Worm (Caenorhabditis elegans) whole organism, young adult: ENCODE data around the gene F08F8.9.

ENCODE experiments used
- B0336.3 ChIP-seq: fragments of 200-800 bp; sonication (Bioruptor generic); IDR thresholded peaks from 2 replicates; pipeline ENCODE4 v1.3.6; 2022; ENCODE audit warnings: missing genetic modification characterization, missing compliant biosample characterization
- F23B12.7 ChIP-seq: sonication (generic microtip); optimal IDR thresholded peaks from 2 replicates; lab custom pipeline; 2017; ENCODE audit warnings: missing genetic modification characterization, mild to moderate bottlenecking, missing compliant biosample characterization, antibody characterized with exemption, moderate library complexity; ENCODE audit not compliant: insufficient read depth
- F33H1.4 ChIP-seq: fragments of 200-800 bp; sonication (Bioruptor generic); IDR thresholded peaks from 2 replicates; pipeline ENCODE4 v1.3.6; 2022; ENCODE audit warnings: missing genetic modification reagents, missing genetic modification characterization, missing compliant biosample characterization
- F37B4.10 ChIP-seq: fragments of 200-800 bp; sonication (Bioruptor generic); IDR thresholded peaks from 2 replicates; pipeline ENCODE4 v1.3.6; 2022; ENCODE audit warnings: missing genetic modification characterization, missing compliant biosample characterization
- F49E8.2 ChIP-seq: sonication (generic microtip); optimal IDR thresholded peaks from 3 replicates; lab custom pipeline; 2017; ENCODE audit warnings: missing genetic modification characterization, mild to moderate bottlenecking, missing compliant biosample characterization, antibody characterized with exemption, moderate library complexity; ENCODE audit not compliant: insufficient read depth
- K11D2.4 ChIP-seq: fragments of 200-800 bp; sonication (Bioruptor generic); IDR thresholded peaks from 2 replicates; pipeline ENCODE4 v1.3.6; 2022; ENCODE audit warnings: missing genetic modification reagents, missing genetic modification characterization, missing compliant biosample characterization
- T26A5.8 ChIP-seq: sonication (generic microtip); optimal IDR thresholded peaks from 2 replicates; lab custom pipeline; 2016; ENCODE audit warnings: missing genetic modification characterization, missing compliant biosample characterization
- Y53G8AR.9 ChIP-seq: fragments of 200-800 bp; sonication (Bioruptor generic); conservative IDR thresholded peaks from 2 replicates; pipeline ENCODE4 v1.3.6; 2022; ENCODE audit warnings: missing genetic modification reagents, missing genetic modification characterization, missing compliant biosample characterization
- Y67H2A.10 ChIP-seq: fragments of 200-800 bp; sonication (Bioruptor generic); conservative IDR thresholded peaks from 2 replicates; pipeline ENCODE4 v1.3.6; 2022; ENCODE audit warnings: missing genetic modification reagents, missing genetic modification characterization, missing compliant biosample characterization
- akir-1 ChIP-seq: fragments of 200-800 bp; sonication (Bioruptor generic); optimal IDR thresholded peaks from 2 replicates; lab custom pipeline; 2018; ENCODE audit warnings: mild to moderate bottlenecking, missing genetic modification characterization, moderate library complexity, missing compliant biosample characterization
- attf-3 ChIP-seq: fragments of 200-800 bp; sonication (Bioruptor generic); conservative IDR thresholded peaks from 2 replicates; pipeline ENCODE4 v1.3.6; 2022; ENCODE audit warnings: missing genetic modification reagents, missing genetic modification characterization, missing compliant biosample characterization
- bed-1 ChIP-seq: fragments of 200-800 bp; sonication (Bioruptor generic); IDR thresholded peaks from 2 replicates; pipeline ENCODE4 v1.3.6; 2022; ENCODE audit warnings: missing genetic modification reagents, missing genetic modification characterization, missing compliant biosample characterization
- bed-2 ChIP-seq: fragments of 200-800 bp; sonication (Bioruptor generic); IDR thresholded peaks from 2 replicates; pipeline ENCODE4 v1.3.6; 2022; ENCODE audit warnings: missing genetic modification reagents, missing genetic modification characterization, missing compliant biosample characterization
- cebp-2 ChIP-seq: fragments of 200-800 bp; sonication (Bioruptor generic); IDR thresholded peaks from 2 replicates; pipeline ENCODE4 v1.3.6; 2022; ENCODE audit warnings: missing genetic modification characterization, missing compliant biosample characterization
- ceh-58 ChIP-seq: fragments of 200-800 bp; sonication (Bioruptor generic); IDR thresholded peaks from 2 replicates; pipeline ENCODE4 v1.3.6; 2022; ENCODE audit warnings: missing genetic modification characterization, missing compliant biosample characterization
- ceh-79 ChIP-seq: sonication (generic microtip); optimal IDR thresholded peaks from 2 replicates; lab custom pipeline; 2017; ENCODE audit warnings: mild to moderate bottlenecking, missing genetic modification characterization, missing compliant biosample characterization
- chd-7 ChIP-seq: sonication (generic microtip); optimal IDR thresholded peaks from 2 replicates; lab custom pipeline; 2016; ENCODE audit warnings: mild to moderate bottlenecking, missing genetic modification characterization, moderate library complexity, missing compliant biosample characterization
- dpff-1 ChIP-seq: sonication (generic microtip); optimal IDR thresholded peaks from 2 replicates; lab custom pipeline; 2017; ENCODE audit warnings: mild to moderate bottlenecking, missing genetic modification characterization, missing compliant biosample characterization
- egl-44 ChIP-seq: fragments of 200-800 bp; sonication (Bioruptor generic); IDR thresholded peaks from 2 replicates; pipeline ENCODE4 v1.3.6; 2022; ENCODE audit warnings: missing genetic modification reagents, missing genetic modification characterization, missing compliant biosample characterization
- ekl-4 ChIP-seq: fragments of 200-800 bp; sonication (Bioruptor generic); IDR thresholded peaks from 2 replicates; pipeline ENCODE4 v1.3.6; 2022; ENCODE audit warnings: missing genetic modification reagents, missing genetic modification characterization, missing compliant biosample characterization
- fkh-3 ChIP-seq: sonication (generic microtip); optimal IDR thresholded peaks from 2 replicates; lab custom pipeline; 2016; ENCODE audit warnings: mild to moderate bottlenecking, missing genetic modification characterization, missing compliant biosample characterization
- gei-17 ChIP-seq: fragments of 200-800 bp; sonication (Bioruptor generic); optimal IDR thresholded peaks from 2 replicates; lab custom pipeline; 2018; ENCODE audit warnings: mild to moderate bottlenecking, missing genetic modification characterization, missing compliant biosample characterization
- him-1 ChIP-seq: sonication (generic microtip); optimal IDR thresholded peaks from 2 replicates; lab custom pipeline; 2016; ENCODE audit warnings: missing genotype, missing genetic modification reagents, missing genetic modification characterization, missing compliant biosample characterization
- hlh-26 ChIP-seq: fragments of 200-800 bp; sonication (Bioruptor generic); conservative IDR thresholded peaks from 2 replicates; pipeline ENCODE4 v1.3.6; 2022; ENCODE audit warnings: missing genetic modification reagents, missing genetic modification characterization, missing compliant biosample characterization
- hmg-1.2 ChIP-seq: fragments of 200-800 bp; sonication (Bioruptor generic); IDR thresholded peaks from 2 replicates; pipeline ENCODE4 v1.3.6; 2022; ENCODE audit warnings: missing genetic modification reagents, missing genetic modification characterization, missing compliant biosample characterization
- hmg-20 ChIP-seq: fragments of 200-800 bp; sonication (Bioruptor generic); IDR thresholded peaks from 2 replicates; pipeline ENCODE4 v1.3.6; 2022; ENCODE audit warnings: missing genetic modification reagents, missing genetic modification characterization, missing compliant biosample characterization
- hrde-1 ChIP-seq: sonication (generic microtip); optimal IDR thresholded peaks from 2 replicates; lab custom pipeline; 2016; ENCODE audit warnings: missing genetic modification characterization, mild to moderate bottlenecking, missing compliant biosample characterization, moderate library complexity, missing genotype, missing genetic modification reagents, borderline replicate concordance
- hsf-1 ChIP-seq: fragments of 200-800 bp; sonication (Bioruptor generic); IDR thresholded peaks from 2 replicates; pipeline ENCODE4 v1.3.6; 2022; ENCODE audit warnings: missing genetic modification reagents, missing genetic modification characterization, missing compliant biosample characterization
- let-607 ChIP-seq, 2 experiments: fragments of 200-800 bp in 1 of 2; sonication (Bioruptor generic) in 1 of 2; sonication (generic microtip) in 1 of 2; optimal IDR thresholded peaks; 2 replicates each; lab custom pipeline; 2016 to 2018; ENCODE audit warnings: mild to moderate bottlenecking in 2 of 2, missing compliant biosample characterization in 2 of 2, missing genetic modification characterization in 2 of 2, moderate library complexity in 2 of 2, missing genotype in 1 of 2
- lin-54 ChIP-seq: fragments of 200-800 bp; sonication (Bioruptor generic); optimal IDR thresholded peaks from 2 replicates; lab custom pipeline; 2018; ENCODE audit warnings: mild to moderate bottlenecking, missing genetic modification characterization, missing compliant biosample characterization
- lsl-1 ChIP-seq: fragments of 200-800 bp; sonication (Bioruptor generic); optimal IDR thresholded peaks from 2 replicates; lab custom pipeline; 2018; ENCODE audit warnings: mild to moderate bottlenecking, missing genetic modification characterization, moderate library complexity, missing compliant biosample characterization
- madf-6 ChIP-seq: fragments of 200-800 bp; sonication (Bioruptor generic); IDR thresholded peaks from 2 replicates; pipeline ENCODE4 v1.3.6; 2022; ENCODE audit warnings: missing genetic modification reagents, missing genetic modification characterization, missing compliant biosample characterization
- mcd-1 ChIP-seq: fragments of 200-800 bp; sonication (Bioruptor generic); IDR thresholded peaks from 2 replicates; pipeline ENCODE4 v1.3.6; 2022; ENCODE audit warnings: missing genetic modification reagents, missing genetic modification characterization, missing compliant biosample characterization
- nfya-1 ChIP-seq: sonication (generic microtip); optimal IDR thresholded peaks from 2 replicates; lab custom pipeline; 2017; ENCODE audit warnings: antibody characterized with exemption, missing compliant biosample characterization, missing genetic modification characterization, borderline replicate concordance; ENCODE audit not compliant: insufficient read depth
- nfyb-1 ChIP-seq: fragments of 200-800 bp; sonication (Bioruptor generic); IDR thresholded peaks from 2 replicates; pipeline ENCODE4 v1.3.6; 2022; ENCODE audit warnings: missing genetic modification reagents, missing genetic modification characterization, missing compliant biosample characterization
- nhr-120 ChIP-seq: fragments of 200-800 bp; sonication (Bioruptor generic); IDR thresholded peaks from 2 replicates; pipeline ENCODE4 v1.3.6; 2022; ENCODE audit warnings: missing genetic modification characterization, missing compliant biosample characterization
- nhr-90 ChIP-seq: sonication (generic microtip); optimal IDR thresholded peaks from 2 replicates; lab custom pipeline; 2016; ENCODE audit warnings: missing genotype, mild to moderate bottlenecking, missing genetic modification characterization, missing compliant biosample characterization
- rec-8 ChIP-seq, 2 experiments: sonication (generic microtip); optimal IDR thresholded peaks; 2 replicates each; lab custom pipeline; 2016; ENCODE audit warnings: mild to moderate bottlenecking in 2 of 2, missing genetic modification characterization in 2 of 2, missing genetic modification reagents in 2 of 2, missing genotype in 2 of 2, missing biosample characterization in 1 of 2, missing compliant biosample characterization in 1 of 2, moderate library complexity in 1 of 2
- rpc-1 ChIP-seq, 2 experiments: fragments of 150-350 bp in 1 of 2; sonication (generic microtip) in 1 of 2; optimal IDR thresholded peaks; 2 replicates each; lab custom pipeline; 2014 to 2018; ENCODE audit warnings: missing biosample characterization in 1 of 2, missing genetic modification characterization in 1 of 2, missing genetic modification reagents in 1 of 2, missing genotype in 1 of 2
- sea-2 ChIP-seq: fragments of 200-800 bp; sonication (Bioruptor generic); IDR thresholded peaks from 2 replicates; pipeline ENCODE4 v1.3.6; 2022; ENCODE audit warnings: missing genetic modification characterization, missing compliant biosample characterization
- somi-1 ChIP-seq: fragments of 200-800 bp; sonication (Bioruptor generic); optimal IDR thresholded peaks from 2 replicates; lab custom pipeline; 2018; ENCODE audit warnings: mild to moderate bottlenecking, missing genetic modification characterization, missing compliant biosample characterization
- tbp1 ChIP-seq: fragments of 200-800 bp; sonication (Bioruptor generic); optimal IDR thresholded peaks from 2 replicates; lab custom pipeline; 2018; ENCODE audit warnings: mild to moderate bottlenecking, missing genetic modification characterization, missing compliant biosample characterization
- tlf-1 ChIP-seq: fragments of 200-800 bp; sonication (Bioruptor generic); optimal IDR thresholded peaks from 2 replicates; lab custom pipeline; 2018; ENCODE audit warnings: mild to moderate bottlenecking, missing genetic modification characterization, missing compliant biosample characterization
- unc-62 ChIP-seq: fragments of 150-350 bp; optimal IDR thresholded peaks from 2 replicates; lab custom pipeline; 2014; ENCODE audit warnings: missing biosample characterization, missing genetic modification reagents, missing genetic modification characterization
- zfh-2 ChIP-seq: fragments of 200-800 bp; sonication (Bioruptor generic); conservative IDR thresholded peaks from 2 replicates; pipeline ENCODE4 v1.3.6; 2022; ENCODE audit warnings: missing genetic modification reagents, missing genetic modification characterization, missing compliant biosample characterization
- ztf-22 ChIP-seq: fragments of 200-800 bp; sonication (Bioruptor generic); optimal IDR thresholded peaks from 2 replicates; lab custom pipeline; 2018; ENCODE audit warnings: mild to moderate bottlenecking, missing genetic modification characterization, moderate library complexity, missing compliant biosample characterization
- ztf-6 ChIP-seq: fragments of 200-800 bp; sonication (Bioruptor generic); IDR thresholded peaks from 2 replicates; pipeline ENCODE4 v1.3.6; 2022; ENCODE audit warnings: missing genetic modification reagents, missing genetic modification characterization, missing compliant biosample characterization

F08F8.9 gene

ce11 chrIII:7338693-7339092, 15.1 kb downstream of the F08F8.9 start, which contains the start of gene kap-1 (continued):
- no peak for TF ChIP-seq lsl-1 (GFP tag; lab: Kevin White, UChicago)
- peak; percentile 22 for TF ChIP-seq F49E8.2 (tag; lab: Kevin White, UChicago)
- no peak for TF ChIP-seq somi-1 (GFP tag; lab: Kevin White, UChicago)
- no peak for TF ChIP-seq F37B4.10 (GFP tag; lab: Robert Waterston, UW)
- peak; percentile 44; the same call in 1 of the 2 replicates for TF ChIP-seq nfyb-1 (GFP tag; lab: Robert Waterston, UW)
- peak; percentile 72 for TF ChIP-seq chd-7 (tag; lab: Kevin White, UChicago)
- TF ChIP-seq hlh-26 (GFP tag; lab: Robert Waterston, UW) = 0 out of 2 replicates have a peak, but pooled peaks have one; percentile 32
- TF ChIP-seq B0336.3 = peak; percentile 86
- TF ChIP-seq sea-2 (GFP tag; lab: Robert Waterston, UW) = no peak
- TF ChIP-seq unc-62 (GFP tag; lab: Kevin White, UChicago) = no peak
- TF ChIP-seq hmg-1.2 (GFP tag; lab: Robert Waterston, UW) = peak; percentile 52
- TF ChIP-seq F23B12.7 = no peak
- no peak for TF ChIP-seq bed-2 (GFP tag; lab: Robert Waterston, UW)
- TF ChIP-seq him-1 (tag; lab: Kevin White, UChicago) = peak; percentile 54
- TF ChIP-seq nhr-90 (tag; lab: Kevin White, UChicago) = peak; percentile 15
- peak; percentile 33; the same call in 1 of the 2 replicates for TF ChIP-seq F33H1.4 (GFP tag; lab: Robert Waterston, UW)
- TF ChIP-seq zfh-2 (GFP tag; lab: Robert Waterston, UW) = no peak
- TF ChIP-seq ceh-58 (GFP tag; lab: Robert Waterston, UW) = no peak
- peak in 1 of 2 experiments; percentile 4 for TF ChIP-seq let-607 (tag; optimal IDR thresholded peaks at IDR 0.05; lab: Kevin White, UChicago)
- peak; percentile 51; the same call in 1 of the 2 replicates for TF ChIP-seq ekl-4 (GFP tag; lab: Robert Waterston, UW)
- TF ChIP-seq ztf-6 (GFP tag; lab: Robert Waterston, UW) = no peak
- TF ChIP-seq fkh-3 (tag; lab: Kevin White, UChicago) = peak; percentile 80
- no peak for TF ChIP-seq egl-44
- TF ChIP-seq cebp-2 = peak; percentile 2; the same call in 1 of the 2 replicates
- TF ChIP-seq ztf-22 = peak; percentile 25
- no peak for TF ChIP-seq rec-8 (tag; optimal IDR thresholded peaks at IDR 0.05; lab: Kevin White, UChicago)
- TF ChIP-seq dpff-1 (tag; lab: Kevin White, UChicago) = peak; percentile 62
- peak; percentile 29 for TF ChIP-seq lin-54 (GFP tag; lab: Kevin White, UChicago)
- TF ChIP-seq hmg-20 (GFP tag; lab: Robert Waterston, UW) = no peak
- peak; percentile 60 for TF ChIP-seq hsf-1 (GFP tag; lab: Robert Waterston, UW)
- TF ChIP-seq akir-1 = no peak
- TF ChIP-seq mcd-1 (GFP tag; lab: Robert Waterston, UW) = peak; percentile 44
- TF ChIP-seq T26A5.8 (tag; lab: Kevin White, UChicago) = peak; percentile 20
- TF ChIP-seq nhr-120 (GFP tag; lab: Robert Waterston, UW) = 0 out of 2 replicates have a peak, but pooled peaks have one; percentile 12
- TF ChIP-seq ceh-79 (tag; lab: Kevin White, UChicago) = peak; percentile 21
- no peak for TF ChIP-seq Y67H2A.10 (GFP tag; lab: Robert Waterston, UW)
- TF ChIP-seq Y53G8AR.9 (GFP tag; lab: Robert Waterston, UW) = no peak; the same call in 1 of the 2 replicates
- TF ChIP-seq tlf-1 (GFP tag; lab: Kevin White, UChicago) = peak; percentile 58
- TF ChIP-seq hrde-1 (tag; lab: Kevin White, UChicago) = peak; percentile 58
- peak; percentile 3; the same call in 1 of the 2 replicates for TF ChIP-seq madf-6
- peak; percentile 26 for TF ChIP-seq gei-17
- TF ChIP-seq rpc-1 (optimal IDR thresholded peaks at IDR 0.05; lab: Kevin White, UChicago) = no peak
- no peak for TF ChIP-seq rpc-1 (tag; optimal IDR thresholded peaks at IDR 0.05; lab: Kevin White, UChicago)
- no peak for TF ChIP-seq bed-1 (GFP tag; lab: Robert Waterston, UW)
- no peak for TF ChIP-seq nfya-1 (tag; lab: Kevin White, UChicago)
- 0 out of 2 replicates have a peak, but pooled peaks have one; percentile 9 for TF ChIP-seq K11D2.4 (GFP tag; lab: Robert Waterston, UW)
- peak; percentile 32 for TF ChIP-seq tbp1 (GFP tag; lab: Kevin White, UChicago)
- TF ChIP-seq attf-3 (GFP tag; lab: Robert Waterston, UW) = 0 out of 2 replicates have a peak, but pooled peaks have one; percentile 20
